Worm (Caenorhabditis elegans): ENCODE data around the gene T10B10.8.

DNA sequence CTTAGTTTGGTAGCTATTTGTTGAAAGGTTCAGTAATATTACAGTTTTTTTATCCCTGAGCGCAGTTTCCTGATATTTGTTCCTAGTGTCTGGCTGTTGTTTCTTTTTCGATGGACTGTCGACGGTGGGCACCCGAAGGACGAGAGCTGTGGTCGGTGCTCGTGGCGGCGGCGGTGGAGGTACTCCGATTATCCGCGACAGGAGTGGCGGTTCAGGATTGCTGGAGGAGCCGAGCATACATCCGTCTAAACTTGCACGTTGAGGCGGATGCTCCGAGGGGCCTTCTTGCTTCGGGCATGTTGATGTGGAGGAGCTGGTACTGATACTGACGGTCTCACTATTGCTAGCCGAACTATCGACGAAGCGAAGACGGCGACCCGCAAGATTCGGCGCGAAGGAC lies 38.7 kb downstream of the T10B10.8 start:
- TF ChIP-seq fkh-10 (GFP tag; optimal IDR thresholded peaks at IDR 0.05) (no peak), pqm-1 (tag; optimal IDR thresholded peaks at IDR 0.05) (no peak), fos-1 (tag; optimal IDR thresholded peaks at IDR 0.05) (no peak), hmg-11 (tag; optimal IDR thresholded peaks at IDR 0.05) (no peak), snpc-4 (tag; optimal IDR thresholded peaks at IDR 0.05) (no peak), mdl-1 (tag; optimal IDR thresholded peaks at IDR 0.05) (no peak), tbx-2 (tag; optimal IDR thresholded peaks at IDR 0.05) (no peak), elt-1 (tag; optimal IDR thresholded peaks at IDR 0.05) (no peak)
